Fruit fly (Drosophila melanogaster) ovary, adult (tissue): ENCODE measurements around the gene IntS10.
A peak's percentile ranks its signal among the peaks of the same experiment; 100 is the strongest.

Experiments used
- CG17801 ChIP-seq: fragments of 200-800 bp; optimal IDR thresholded peaks from 2 replicates; lab custom pipeline; 2019; ENCODE audit warnings: missing biosample characterization, mild to moderate bottlenecking, missing genetic modification characterization, moderate library complexity; ENCODE audit not compliant: partially characterized antibody

Gene IntS10

dm6 chr3L:3782584-3783218 lies 23.8 kb upstream of the IntS10 start:
- TF ChIP-seq CG17801: no peak

DNA sequence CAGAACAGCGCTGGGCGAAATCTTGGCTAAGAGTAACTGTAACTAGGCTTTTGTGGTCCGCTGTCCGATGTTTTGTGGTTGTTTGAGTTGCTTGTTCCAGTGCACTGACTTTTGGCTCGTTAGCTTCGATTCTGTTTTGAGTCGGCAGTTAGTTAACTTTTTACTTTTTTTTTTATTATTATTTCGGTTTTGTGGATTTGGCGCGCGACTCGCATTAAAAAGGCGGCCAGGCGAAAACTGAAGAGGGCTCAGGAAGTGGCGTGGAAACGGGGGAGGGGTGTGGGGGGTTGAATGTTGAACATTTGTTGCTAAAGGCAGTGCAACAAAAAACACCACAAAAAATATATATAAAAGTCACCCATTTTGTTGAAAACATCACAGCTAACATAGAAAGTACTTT lies 23.1 kb upstream of the IntS10 start:
- no peak for TF ChIP-seq CG17801

DNA sequence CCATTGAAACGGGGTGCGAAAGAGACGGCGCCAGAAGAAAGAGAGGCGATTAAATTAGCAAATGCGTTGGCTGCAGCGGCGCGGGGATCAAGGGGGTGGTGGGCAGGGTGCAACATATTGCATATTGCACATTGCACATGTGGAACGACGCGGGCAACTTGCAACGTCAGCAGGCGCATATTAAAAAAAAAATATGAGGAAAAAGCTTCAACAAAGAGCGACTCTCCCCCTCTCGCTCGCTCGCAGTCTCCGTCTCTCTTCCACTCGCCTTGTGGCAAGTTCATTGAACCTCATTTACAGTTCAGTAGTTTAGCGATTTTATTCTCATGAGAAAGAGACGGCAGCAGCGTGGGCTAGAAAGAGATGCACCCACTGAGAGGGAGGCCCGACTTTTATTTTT lies 22.5 kb upstream of the IntS10 start:
- TF ChIP-seq CG17801: no peak

dm6 chr3L:3785002-3785661 lies 21.4 kb upstream of the IntS10 start:
- TF ChIP-seq CG17801: no peak

DNA sequence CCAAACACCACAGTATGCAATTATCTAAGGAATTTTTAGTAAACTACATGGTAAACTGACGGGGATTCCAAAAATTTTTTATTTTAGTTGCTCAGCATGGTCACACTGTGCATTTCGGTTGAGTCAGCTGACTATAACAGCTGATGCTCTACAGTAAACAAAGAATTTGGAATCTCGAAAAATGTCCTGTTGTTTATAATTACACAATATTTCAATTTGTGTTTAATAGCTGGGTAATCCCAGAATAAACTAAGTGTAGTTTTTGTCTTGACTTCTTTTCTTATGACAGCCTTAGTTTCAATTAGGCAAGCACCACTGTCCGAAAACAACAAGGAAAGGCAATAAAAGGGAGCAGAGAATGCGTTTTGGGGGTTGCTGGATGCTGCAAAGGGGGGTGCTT lies 20.8 kb upstream of the IntS10 start:
- no peak for TF ChIP-seq CG17801

DNA sequence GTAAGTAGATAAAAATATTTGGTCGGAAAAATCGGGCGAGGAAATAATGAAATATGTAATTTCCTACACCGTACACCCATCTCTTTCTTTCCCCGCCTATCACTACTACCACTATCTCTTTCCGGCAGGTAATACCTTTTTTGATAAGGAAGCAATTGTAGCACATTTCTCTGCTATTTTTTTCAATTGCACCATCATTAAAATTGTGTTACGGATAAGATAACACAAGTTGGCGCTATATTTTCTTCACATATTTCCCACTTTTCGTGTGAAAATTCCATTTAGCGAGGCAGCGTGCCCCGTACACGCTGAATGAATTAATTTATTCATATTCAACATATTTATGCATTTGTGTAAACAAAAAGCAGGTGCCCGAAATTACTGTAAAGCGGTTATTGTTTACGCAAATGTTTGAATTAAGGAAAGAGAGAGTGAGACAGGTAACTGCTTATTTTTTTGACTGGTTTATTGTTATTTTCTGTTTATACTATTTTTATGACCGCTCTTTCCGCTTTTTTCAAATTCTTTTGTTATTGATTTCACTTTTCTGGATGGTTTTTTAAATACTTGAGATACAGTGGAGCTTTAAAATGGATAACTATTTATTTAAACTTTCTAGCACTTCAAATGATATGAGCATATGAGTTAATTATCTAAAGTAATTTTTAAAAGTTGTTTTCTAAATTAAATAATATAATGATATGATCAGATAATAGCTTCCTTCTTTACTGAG lies 20.0 kb upstream of the IntS10 start:
- no peak for TF ChIP-seq CG17801

DNA sequence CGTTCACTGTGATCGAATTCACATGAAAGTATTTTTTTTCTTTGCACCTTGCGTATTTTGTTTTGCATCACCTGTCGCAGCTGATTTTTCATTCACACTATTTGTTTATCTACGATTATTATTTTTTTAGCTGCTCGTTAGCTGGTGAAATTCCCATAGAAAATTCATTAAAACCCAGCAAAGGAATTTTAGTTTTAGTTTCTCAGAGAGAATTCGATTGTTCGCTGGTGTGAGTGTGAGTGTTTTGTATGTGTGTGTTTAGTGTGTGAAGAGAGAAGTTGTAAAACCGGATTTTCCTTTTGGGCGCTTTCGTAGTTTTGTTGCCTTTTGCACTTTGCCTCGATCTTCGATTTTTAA lies 19.5 kb upstream of the IntS10 start:
- no peak for TF ChIP-seq CG17801

dm6 chr3L:3787595-3788151 lies 18.8 kb upstream of the IntS10 start:
- TF ChIP-seq CG17801: peak; percentile 27

DNA sequence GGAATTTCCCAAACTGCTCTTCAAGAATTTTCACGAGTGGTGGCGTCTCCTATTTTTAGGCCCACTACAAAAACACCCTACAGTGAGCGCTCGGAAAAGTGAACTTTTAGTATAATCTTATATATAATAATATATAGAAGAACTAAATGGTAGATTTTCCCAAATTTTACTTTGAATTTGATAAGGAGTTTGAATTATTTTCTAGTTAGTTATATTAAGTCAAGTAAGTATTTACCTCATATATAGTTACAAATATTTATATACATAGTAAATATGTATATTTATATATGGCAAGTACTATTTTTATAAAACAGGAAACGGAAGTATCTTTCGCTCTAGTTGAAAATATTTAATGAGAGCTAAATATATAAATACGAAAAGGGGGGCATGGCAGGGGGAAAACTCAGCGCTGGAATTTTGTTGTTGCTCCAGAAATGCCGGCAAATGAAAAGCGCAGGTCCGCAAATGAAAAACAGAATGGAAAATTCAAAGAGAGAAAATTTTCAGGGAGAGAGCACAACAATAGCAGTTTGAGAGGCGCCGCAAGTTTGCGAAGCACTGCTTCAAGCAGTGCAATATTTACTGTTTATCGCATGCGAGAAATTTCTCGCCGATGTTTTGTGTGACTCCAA lies 17.6 kb upstream of the IntS10 start:
- TF ChIP-seq CG17801: no peak

- no peak for TF ChIP-seq CG17801
Observed at dm6 chr3L:3790504-3790903, 16.0 kb upstream of the IntS10 start, which contains the start of gene CG32266. Gene CG32266, plus strand, starts transcription at chr3L:3790804.

dm6 chr3L:3791043-3791682 lies 15.3 kb upstream of the IntS10 start:
- no peak for TF ChIP-seq CG17801

DNA sequence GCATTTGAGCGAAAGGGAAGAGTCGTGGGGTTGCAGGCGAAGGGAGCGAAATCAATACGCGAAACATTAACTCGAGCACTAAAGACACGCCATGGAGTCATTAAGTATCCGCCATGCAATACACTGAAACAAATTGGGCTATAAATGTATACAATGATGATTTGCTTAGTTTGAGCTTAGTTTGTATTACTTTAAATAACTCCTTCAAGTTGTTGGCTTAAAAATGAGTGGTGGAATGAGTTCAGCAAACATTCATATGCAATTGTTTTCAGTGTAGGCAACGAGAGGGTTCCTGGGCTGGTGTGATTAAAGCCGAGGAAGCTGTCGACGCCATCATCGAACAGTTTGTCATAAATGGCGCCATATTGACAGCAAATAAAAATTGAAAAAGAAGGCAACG lies 8.8 kb upstream of the IntS10 start:
- no peak for TF ChIP-seq CG17801

- no peak for TF ChIP-seq CG17801
Observed at dm6 chr3L:3798488-3798887, 8.0 kb upstream of the IntS10 start.

DNA sequence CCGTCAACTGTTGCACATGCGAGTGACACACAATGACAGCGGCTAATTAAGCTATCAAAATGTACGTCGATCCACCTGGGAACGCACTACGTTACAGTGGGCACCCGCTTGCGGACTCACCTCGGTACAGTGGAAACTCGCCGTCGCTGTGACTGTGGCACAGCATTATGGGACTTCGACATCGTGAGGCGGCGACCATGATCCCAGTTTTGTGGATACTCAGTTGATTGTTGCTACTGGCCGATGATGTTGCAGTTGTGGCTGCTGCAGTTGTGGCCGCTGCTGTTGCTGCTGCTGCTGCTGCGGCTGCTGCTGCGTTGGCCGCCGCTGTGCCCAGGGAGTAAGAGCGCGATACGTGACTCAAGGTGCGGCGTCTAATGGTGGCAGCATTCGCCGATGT lies 6.7 kb upstream of the IntS10 start:
- no peak for TF ChIP-seq CG17801

DNA sequence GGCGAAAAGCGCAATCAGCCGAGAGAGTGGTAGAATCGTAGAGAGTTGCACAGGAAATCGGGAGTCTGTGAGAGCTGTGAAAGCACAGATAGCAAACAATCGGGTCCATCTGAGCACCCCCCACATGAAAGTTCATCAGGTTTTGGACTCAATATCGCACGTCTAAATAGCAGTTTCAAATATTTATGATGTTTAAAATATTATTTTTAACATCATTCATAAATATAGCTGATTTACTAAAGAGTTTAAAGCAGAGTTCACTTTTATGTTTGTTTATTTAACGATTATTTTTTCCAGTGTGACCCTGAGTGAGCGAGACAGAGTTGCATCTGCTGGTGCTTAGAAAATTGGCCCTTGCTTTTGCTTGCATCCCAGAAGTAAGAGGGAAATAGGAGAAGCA lies 5.2 kb upstream of the IntS10 start:
- no peak for TF ChIP-seq CG17801

dm6 chr3L:3801813-3802212 lies 4.7 kb upstream of the IntS10 start:
- no peak for TF ChIP-seq CG17801

dm6 chr3L:3802677-3803076 lies 3.8 kb upstream of the IntS10 start:
- no peak for TF ChIP-seq CG17801
